Fruit fly (Drosophila melanogaster) whole organism, prepupa: ENCODE data around the gene Oct-TyrR.

Experiments
- Eip78C ChIP-seq: fragments of 200-800 bp; sonication (Bioruptor generic); peaks from one replicate; lab custom pipeline; 2016; ENCODE audit warnings: missing biosample characterization, missing genetic modification characterization
- Hr39 ChIP-seq: fragments of 200-800 bp; sonication (Bioruptor generic); optimal IDR thresholded peaks from 2 replicates; lab custom pipeline; 2016; ENCODE audit warnings: missing biosample characterization, missing genetic modification characterization

- no peak for TF ChIP-seq Hr39 (GFP tag; lab: Kevin White, UChicago)
- TF ChIP-seq Eip78C (GFP tag; lab: Kevin White, UChicago), result no peak
Measured at dm6 chr3L:22080022-22080421, 45.2 kb downstream of the Oct-TyrR start, which contains the start of gene Sfp79B.
